Fruit fly (Drosophila melanogaster) whole organism, embryonic: ENCODE results near the gene Ae2.

Source experiments
- Bgb ChIP-seq: fragments of 200-800 bp; sonication (Bioruptor generic); IDR thresholded peaks from 2 replicates; pipeline ENCODE4 v1.3.6; 2022; ENCODE audit warnings: missing biosample characterization, missing genetic modification characterization; ENCODE audit not compliant: partially characterized antibody
- Blimp-1 ChIP-seq: fragments of 200-800 bp; sonication (Bioruptor generic); optimal IDR thresholded peaks from 3 replicates; lab custom pipeline; 2018; ENCODE audit warnings: missing biosample characterization, missing genetic modification characterization, mild to moderate bottlenecking, moderate library complexity, missing genetic modification reagents
- CG10543 ChIP-seq: fragments of 200-800 bp; sonication (Bioruptor generic); optimal IDR thresholded peaks from 3 replicates; lab custom pipeline; 2017; ENCODE audit warnings: missing biosample characterization, mild to moderate bottlenecking, missing genetic modification characterization, moderate library complexity
- CG11560 ChIP-seq: fragments of 200-800 bp; sonication (Bioruptor generic); IDR thresholded peaks from 3 replicates; pipeline ENCODE4 v1.3.6; 2022; ENCODE audit warnings: missing biosample characterization, missing genetic modification characterization
- CG11695 ChIP-seq: fragments of 200-800 bp; sonication (Bioruptor generic); IDR thresholded peaks from 3 replicates; pipeline ENCODE4 v1.3.6; 2022; ENCODE audit warnings: missing biosample characterization, missing genetic modification characterization
- CG14014 ChIP-seq: fragments of 200-800 bp; sonication (Bioruptor generic); IDR thresholded peaks from 2 replicates; pipeline ENCODE4 v1.3.6; 2022; ENCODE audit warnings: missing biosample characterization, missing genetic modification characterization
- CG14050 ChIP-seq: fragments of 200-800 bp; sonication (Bioruptor generic); IDR thresholded peaks from 3 replicates; pipeline ENCODE4 v1.3.6; 2022; ENCODE audit warnings: missing biosample characterization, missing genetic modification characterization
- CG14710 ChIP-seq: fragments of 200-800 bp; sonication (Bioruptor generic); optimal IDR thresholded peaks from 3 replicates; lab custom pipeline; 2019; ENCODE audit warnings: missing biosample characterization, mild to moderate bottlenecking, missing genetic modification characterization, moderate library complexity
- CG15479 ChIP-seq: fragments of 200-800 bp; sonication (Bioruptor generic); optimal IDR thresholded peaks from 3 replicates; lab custom pipeline; 2019; ENCODE audit warnings: missing biosample characterization, mild to moderate bottlenecking, missing genetic modification characterization, moderate library complexity
- CG15601 ChIP-seq: fragments of 200-800 bp; sonication (Bioruptor generic); optimal IDR thresholded peaks from 3 replicates; lab custom pipeline; 2019; ENCODE audit warnings: missing biosample characterization, mild to moderate bottlenecking, missing genetic modification characterization, moderate library complexity
- CG1603 ChIP-seq: fragments of 200-800 bp; sonication (Bioruptor generic); optimal IDR thresholded peaks from 2 replicates; lab custom pipeline; 2019; ENCODE audit warnings: missing biosample characterization, mild to moderate bottlenecking, missing genetic modification characterization, moderate library complexity
- CG16813 ChIP-seq: fragments of 200-800 bp; sonication (Bioruptor generic); IDR thresholded peaks from 3 replicates; pipeline ENCODE4 v1.3.6; 2022; ENCODE audit warnings: missing biosample characterization, missing genetic modification characterization; ENCODE audit not compliant: partially characterized antibody
- CG17328 ChIP-seq: fragments of 200-800 bp; sonication (Bioruptor generic); IDR thresholded peaks from 2 replicates; pipeline ENCODE4 v1.3.6; 2022; ENCODE audit warnings: missing biosample characterization, missing genetic modification characterization
- CG2120 ChIP-seq: fragments of 200-800 bp; sonication (Bioruptor generic); optimal IDR thresholded peaks from 3 replicates; lab custom pipeline; 2016; ENCODE audit warnings: missing biosample characterization, missing genetic modification characterization
- CG31365 ChIP-seq: fragments of 200-800 bp; sonication (Bioruptor generic); optimal IDR thresholded peaks from 2 replicates; lab custom pipeline; 2018; ENCODE audit warnings: missing biosample characterization, mild to moderate bottlenecking, missing genetic modification characterization
- CG3281 ChIP-seq: fragments of 200-800 bp; sonication (Bioruptor generic); optimal IDR thresholded peaks from 3 replicates; lab custom pipeline; 2017; ENCODE audit warnings: missing biosample characterization, mild to moderate bottlenecking, missing genetic modification characterization
- CG34376 ChIP-seq: fragments of 200-800 bp; sonication (Bioruptor generic); optimal IDR thresholded peaks from 2 replicates; lab custom pipeline; 2018; ENCODE audit warnings: missing biosample characterization, mild to moderate bottlenecking, missing genetic modification characterization
- CG43689 ChIP-seq: fragments of 200-800 bp; sonication (Bioruptor generic); IDR thresholded peaks from 2 replicates; pipeline ENCODE4 v1.3.6; 2022; ENCODE audit warnings: missing biosample characterization, missing genetic modification characterization
- CG9876 ChIP-seq: fragments of 200-800 bp; sonication (Bioruptor generic); optimal IDR thresholded peaks from 2 replicates; lab custom pipeline; 2016; ENCODE audit warnings: missing biosample characterization, missing genetic modification characterization
- D19A ChIP-seq: fragments of 200-800 bp; optimal IDR thresholded peaks from 3 replicates; lab custom pipeline; 2019; ENCODE audit warnings: missing biosample characterization, mild to moderate bottlenecking, missing genetic modification characterization, moderate library complexity
- Dref ChIP-seq: fragments of 200-800 bp; sonication (Bioruptor generic); IDR thresholded peaks from 2 replicates; pipeline ENCODE4 v1.3.6; 2022; ENCODE audit warnings: missing biosample characterization, missing genetic modification characterization
- Fer1 ChIP-seq: fragments of 200-800 bp; sonication (Bioruptor generic); optimal IDR thresholded peaks from 2 replicates; lab custom pipeline; 2017; ENCODE audit warnings: missing biosample characterization, mild to moderate bottlenecking, missing genetic modification characterization
- H15 ChIP-seq: fragments of 200-800 bp; sonication (Bioruptor generic); IDR thresholded peaks from 3 replicates; pipeline ENCODE4 v1.3.6; 2022; ENCODE audit warnings: missing biosample characterization, missing genetic modification characterization
- HLH3B ChIP-seq: fragments of 200-800 bp; sonication (Bioruptor generic); IDR thresholded peaks from 2 replicates; pipeline ENCODE4 v1.3.6; 2022; ENCODE audit warnings: missing biosample characterization, missing genetic modification characterization
- Jarid2 ChIP-seq: fragments of 200-800 bp; sonication (Bioruptor generic); optimal IDR thresholded peaks from 3 replicates; lab custom pipeline; 2017; ENCODE audit warnings: mild to moderate bottlenecking, missing biosample characterization, missing genetic modification reagents, missing genetic modification characterization
- Oaz ChIP-seq: fragments of 200-800 bp; sonication (Bioruptor generic); IDR thresholded peaks from 2 replicates; pipeline ENCODE4 v1.3.6; 2022; ENCODE audit warnings: missing biosample characterization, missing genetic modification characterization
- Sin3A ChIP-seq: fragments of >200 bp; optimal IDR thresholded peaks from 2 replicates; lab custom pipeline; 2018
- Usf ChIP-seq: fragments of 200-800 bp; sonication (Bioruptor generic); optimal IDR thresholded peaks from 2 replicates; lab custom pipeline; 2017; ENCODE audit warnings: missing genotype, missing biosample characterization, missing genetic modification characterization
- bcd ChIP-seq: fragments of 200-800 bp; sonication (Bioruptor generic); optimal IDR thresholded peaks from 2 replicates; lab custom pipeline; 2017; ENCODE audit warnings: missing biosample characterization, mild to moderate bottlenecking, missing genetic modification characterization
- cad ChIP-seq: fragments of >200 bp; optimal IDR thresholded peaks from 2 replicates; lab custom pipeline; 2017; ENCODE audit warnings: missing biosample characterization, missing genetic modification characterization
- chn ChIP-seq: fragments of 200-800 bp; sonication (Bioruptor generic); optimal IDR thresholded peaks from 2 replicates; lab custom pipeline; 2016; ENCODE audit warnings: missing biosample characterization, missing genetic modification characterization
- crol ChIP-seq: fragments of 200-800 bp; sonication (Bioruptor generic); IDR thresholded peaks from 2 replicates; pipeline ENCODE4 v1.3.6; 2022; ENCODE audit warnings: missing biosample characterization, missing genetic modification characterization
- dmrt99B ChIP-seq: fragments of 200-800 bp; sonication (Bioruptor generic); optimal IDR thresholded peaks from 2 replicates; lab custom pipeline; 2018; ENCODE audit warnings: missing biosample characterization, mild to moderate bottlenecking, missing genetic modification characterization, moderate library complexity
- ems ChIP-seq: fragments of 200-800 bp; sonication (Bioruptor generic); optimal IDR thresholded peaks from 3 replicates; lab custom pipeline; 2016; ENCODE audit warnings: missing biosample characterization, missing genetic modification characterization
- esg ChIP-seq: fragments of 200-800 bp; sonication (Bioruptor generic); conservative IDR thresholded peaks from 2 replicates; pipeline ENCODE4 v1.3.6; 2022; ENCODE audit warnings: missing biosample characterization, missing genetic modification characterization
- gsb-n ChIP-seq: fragments of 200-800 bp; sonication (Bioruptor generic); optimal IDR thresholded peaks from 3 replicates; lab custom pipeline; 2018; ENCODE audit warnings: missing biosample characterization, mild to moderate bottlenecking, missing genetic modification characterization
- hbn ChIP-seq: fragments of 200-800 bp; sonication (Bioruptor generic); IDR thresholded peaks from 2 replicates; pipeline ENCODE4 v1.3.6; 2022; ENCODE audit warnings: missing biosample characterization, missing genetic modification characterization; ENCODE audit not compliant: partially characterized antibody
- hkb ChIP-seq, 2 experiments: fragments of 200-800 bp in 1 of 2; fragments of >200 bp in 1 of 2; sonication (Bioruptor generic) in 1 of 2; IDR thresholded peaks in 1 of 2; optimal IDR thresholded peaks in 1 of 2; 2 replicates each; pipeline versions ENCODE4 v1.3.6 to Lab custom; 2017 to 2022; ENCODE audit warnings: missing biosample characterization in 1 of 2, missing genetic modification characterization in 1 of 2
- ind ChIP-seq: fragments of 200-800 bp; sonication (Bioruptor generic); optimal IDR thresholded peaks from 3 replicates; lab custom pipeline; 2016; ENCODE audit warnings: missing biosample characterization, missing genetic modification characterization
- jumu ChIP-seq: fragments of 200-800 bp; sonication (Bioruptor generic); optimal IDR thresholded peaks from 3 replicates; lab custom pipeline; 2016; ENCODE audit warnings: missing biosample characterization, missing genetic modification characterization
- lbe ChIP-seq: fragments of 200-800 bp; sonication (Bioruptor generic); optimal IDR thresholded peaks from 2 replicates; lab custom pipeline; 2016; ENCODE audit warnings: missing biosample characterization, mild to moderate bottlenecking, missing genetic modification characterization
- nau ChIP-seq: fragments of 200-800 bp; sonication (Bioruptor generic); optimal IDR thresholded peaks from 3 replicates; lab custom pipeline; 2017; ENCODE audit warnings: missing biosample characterization, mild to moderate bottlenecking, missing genetic modification characterization, missing genetic modification reagents
- onecut ChIP-seq: fragments of 200-800 bp; sonication (Bioruptor generic); IDR thresholded peaks from 2 replicates; pipeline ENCODE4 v1.3.6; 2022; ENCODE audit warnings: missing biosample characterization, missing genetic modification characterization
- pan ChIP-seq, 4 experiments: fragments of >200 bp in 3 of 4; fragments of 200-800 bp in 1 of 4; sonication (Bioruptor generic) in 1 of 4; optimal IDR thresholded peaks in 3 of 4; IDR thresholded peaks in 1 of 4; 2 replicates each; pipeline versions ENCODE4 v1.3.6 to Lab custom; 2017 to 2022; ENCODE audit warnings: missing biosample characterization in 2 of 4, missing genetic modification characterization in 2 of 4, mixed read lengths in 1 of 4
- peb ChIP-seq: fragments of 200-800 bp; sonication (Bioruptor generic); IDR thresholded peaks from 2 replicates; pipeline ENCODE4 v1.3.6; 2022; ENCODE audit warnings: missing biosample characterization, missing genetic modification characterization
- ranshi ChIP-seq: fragments of 200-800 bp; sonication (Bioruptor generic); IDR thresholded peaks from 2 replicates; pipeline ENCODE4 v1.3.6; 2022; ENCODE audit warnings: missing biosample characterization, missing genetic modification characterization
- seq ChIP-seq: fragments of 200-800 bp; sonication (Bioruptor generic); IDR thresholded peaks from 2 replicates; pipeline ENCODE4 v1.3.6; 2022; ENCODE audit warnings: missing biosample characterization, missing genetic modification characterization
- sqz ChIP-seq: fragments of 200-800 bp; sonication (Bioruptor generic); optimal IDR thresholded peaks from 3 replicates; lab custom pipeline; 2018; ENCODE audit warnings: missing biosample characterization, mild to moderate bottlenecking, missing genetic modification characterization
- vfl ChIP-seq: fragments of 200-800 bp; sonication (Bioruptor generic); optimal IDR thresholded peaks from 2 replicates; lab custom pipeline; 2016; ENCODE audit warnings: missing biosample characterization, missing genetic modification characterization
- zen2 ChIP-seq: fragments of 200-800 bp; sonication (Bioruptor generic); IDR thresholded peaks from 3 replicates; pipeline ENCODE4 v1.3.6; 2022; ENCODE audit warnings: missing biosample characterization, missing genetic modification characterization; ENCODE audit not compliant: partially characterized antibody

Gene Ae2

DNA sequence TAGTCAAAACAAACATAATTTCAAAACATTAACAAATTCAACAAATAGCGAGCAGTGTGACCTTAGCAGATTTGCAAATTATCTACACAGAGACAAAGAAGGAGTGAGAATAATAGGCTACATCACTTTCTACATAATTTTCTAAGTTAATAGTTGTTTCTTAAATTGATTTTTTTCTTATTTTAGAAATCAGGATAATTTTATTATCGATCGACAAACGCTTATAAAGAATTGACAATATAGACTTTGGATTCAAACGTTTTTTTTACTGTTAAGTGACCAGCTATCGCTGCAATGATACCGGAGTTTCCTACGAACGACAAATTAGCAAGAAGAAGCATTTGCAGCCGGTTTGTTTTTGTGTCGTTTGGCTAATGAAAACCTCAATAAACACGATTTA lies 40.2 kb upstream of the Ae2 start, which contains the start of the genes nbs and defl (continued):
- TF ChIP-seq seq (GFP tag; lab: Robert Waterston, UW) (peak; percentile 39; the same call in 1 of the 2 replicates), onecut (GFP tag; lab: Robert Waterston, UW) (no peak), CG15601 (tag; lab: Kevin White, UChicago) (no peak), esg (GFP tag; lab: Robert Waterston, UW) (peak; percentile 54), CG14710 (tag; lab: Kevin White, UChicago) (peak; percentile 73), CG11695 (peak; percentile 62; the same call in 2 of the 3 replicates), CG10543 (GFP tag; lab: Kevin White, UChicago) (peak; percentile 55), Jarid2 (GFP tag; lab: Kevin White, UChicago) (no peak), pan (optimal IDR thresholded peaks at IDR 0.05; lab: Kevin White, UChicago) (no peak), pan (GFP tag; optimal IDR thresholded peaks at IDR 0.05 in 1 of 2, IDR thresholded peaks at IDR 0.05 in 1 of 2) (peak in 1 of 2 experiments; percentile 79), CG14014 (GFP tag; lab: Robert Waterston, UW) (peak; percentile 72), HLH3B (GFP tag; lab: Robert Waterston, UW) (peak; percentile 63), nau (GFP tag; lab: Kevin White, UChicago) (no peak), cad (no peak), D19A (tag; lab: Kevin White, UChicago) (no peak), CG1603 (no peak), dmrt99B (no peak), Dref (GFP tag; lab: Robert Waterston, UW) (peak; percentile 8; the same call in 1 of the 2 replicates), Blimp-1 (GFP tag; lab: Kevin White, UChicago) (no peak), CG11560 (no peak), chn (peak; percentile 46), gsb-n (tag; lab: Kevin White, UChicago) (no peak), CG2120 (peak; percentile 85), CG14050 (GFP tag; lab: Robert Waterston, UW) (peak; percentile 43; the same call in 1 of the 3 replicates), CG3281 (peak; percentile 33), jumu (peak; percentile 63), CG9876 (GFP tag; lab: Kevin White, UChicago) (peak; percentile 55), hkb (optimal IDR thresholded peaks at IDR 0.05; lab: Kevin White, UChicago) (no peak), hkb (GFP tag; IDR thresholded peaks at IDR 0.05; lab: Robert Waterston, UW) (peak; percentile 20; the same call in 1 of the 2 replicates), CG43689 (GFP tag; lab: Robert Waterston, UW) (no peak), Sin3A (peak; percentile 50), CG15479 (GFP tag; lab: Kevin White, UChicago) (no peak), CG31365 (tag; lab: Kevin White, UChicago) (no peak), CG34376 (GFP tag; lab: Kevin White, UChicago) (peak; percentile 38), Fer1 (GFP tag; lab: Kevin White, UChicago) (peak; percentile 67), sqz (GFP tag; lab: Kevin White, UChicago) (no peak), CG17328 (0 out of 2 replicates have a peak, but pooled peaks have one; percentile 14), crol (GFP tag; lab: Robert Waterston, UW) (no peak), H15 (peak; percentile 44; the same call in 1 of the 3 replicates), Bgb (GFP tag; lab: Robert Waterston, UW) (peak; percentile 12; the same call in 1 of the 2 replicates), peb (GFP tag; lab: Robert Waterston, UW) (no peak), vfl (GFP tag; lab: Kevin White, UChicago) (peak; percentile 19), hbn (GFP tag; lab: Robert Waterston, UW) (no peak), ind (GFP tag; lab: Kevin White, UChicago) (peak; percentile 75), lbe (peak; percentile 66), ems (peak; percentile 75), CG16813 (GFP tag; lab: Robert Waterston, UW) (peak; percentile 52), Oaz (GFP tag; lab: Robert Waterston, UW) (no peak), zen2 (GFP tag; lab: Robert Waterston, UW) (no peak; the same call in 2 of the 3 replicates), Usf (GFP tag; lab: Kevin White, UChicago) (no peak), ranshi (peak; percentile 71), bcd (GFP tag; lab: Kevin White, UChicago) (peak; percentile 65)
